Worm (Caenorhabditis elegans) whole organism, L4 larva: ENCODE measurements around the gene let-716.

Source experiments
- nhr-11 ChIP-seq: fragments of 150-350 bp; optimal IDR thresholded peaks from 2 replicates; lab custom pipeline; 2014; ENCODE audit warnings: missing biosample characterization, missing genetic modification characterization
- nhr-237 ChIP-seq: sonication (generic microtip); optimal IDR thresholded peaks from 2 replicates; lab custom pipeline; 2017; ENCODE audit warnings: missing biosample characterization, missing genetic modification characterization
- nhr-6 ChIP-seq: fragments of 150-350 bp; optimal IDR thresholded peaks from 2 replicates; lab custom pipeline; 2014; ENCODE audit warnings: missing biosample characterization, missing genetic modification characterization
- skn-1 ChIP-seq: fragments of 150-350 bp; optimal IDR thresholded peaks from 2 replicates; lab custom pipeline; 2014; ENCODE audit warnings: missing biosample characterization, missing genetic modification characterization
- unc-62 ChIP-seq, 3 experiments: fragments of 150-350 bp in 1 of 3; sonication (generic microtip); optimal IDR thresholded peaks in 2 of 3; peaks in 1 of 3; 1 replicate in 1 of 3; 2 replicates in 2 of 3; lab custom pipeline; 2014 to 2017; ENCODE audit warnings: missing biosample characterization in 3 of 3, missing genetic modification characterization in 3 of 3, missing genetic modification reagents in 3 of 3, missing genotype in 1 of 3

ce11 chrIII:6422721-6423120 lies 39.4 kb downstream of the let-716 start:
- TF ChIP-seq unc-62 (GFP tag; optimal IDR thresholded peaks at IDR 0.05 in 1 of 2; lab: Kevin White, UChicago), result peak in 1 of 2 experiments; percentile 94
- no peak for TF ChIP-seq unc-62 (tag; optimal IDR thresholded peaks at IDR 0.05; lab: Kevin White, UChicago)
- TF ChIP-seq nhr-237 (tag; lab: Kevin White, UChicago), result no peak
- TF ChIP-seq skn-1 (tag; lab: Kevin White, UChicago), result no peak
- TF ChIP-seq nhr-6 (tag; lab: Kevin White, UChicago), result no peak
- TF ChIP-seq nhr-11 (tag; lab: Kevin White, UChicago), result no peak
